Worm (Caenorhabditis elegans) whole organism, late embryonic: ENCODE results near the gene C14B9.8.

ENCODE experiments used
- pqm-1 ChIP-seq: sonication (generic microtip); optimal IDR thresholded peaks from 2 replicates; lab custom pipeline; 2016; ENCODE audit warnings: missing genetic modification characterization, missing compliant biosample characterization
- rnt-1 ChIP-seq: sonication (generic microtip); optimal IDR thresholded peaks from 2 replicates; lab custom pipeline; 2016; ENCODE audit warnings: missing genetic modification characterization, missing compliant biosample characterization
- unc-55 ChIP-seq: sonication (generic microtip); optimal IDR thresholded peaks from 2 replicates; lab custom pipeline; 2017; ENCODE audit warnings: missing biosample characterization, missing genetic modification reagents, missing genetic modification characterization
- unc-86 ChIP-seq: sonication (generic microtip); optimal IDR thresholded peaks from 2 replicates; lab custom pipeline; 2016; ENCODE audit warnings: missing genetic modification characterization, missing compliant biosample characterization

DNA sequence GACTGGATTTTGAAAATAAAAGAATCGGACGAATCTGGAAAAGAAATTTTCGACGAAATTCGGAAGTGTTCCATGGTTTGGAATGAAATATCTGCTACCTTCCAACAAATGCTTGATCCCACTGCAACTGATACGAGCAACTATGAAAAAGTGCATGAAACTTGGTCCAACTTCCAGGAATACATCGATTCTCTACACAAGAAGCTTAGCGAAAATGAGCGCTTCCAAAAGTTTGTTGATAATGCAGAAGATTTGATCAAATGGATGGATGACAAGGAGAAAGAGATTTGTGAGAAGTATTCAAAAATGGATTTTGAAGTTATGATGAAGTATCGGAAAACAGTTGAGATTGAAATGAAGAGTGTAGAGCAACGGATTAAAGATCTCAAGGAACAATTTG, 38.1 kb upstream of the C14B9.8 start:
- no peak for TF ChIP-seq rnt-1
- no peak for TF ChIP-seq unc-86 (tag; lab: Kevin White, UChicago)
- no peak for TF ChIP-seq unc-55
- TF ChIP-seq pqm-1 (tag; lab: Kevin White, UChicago): no peak
